Worm (Caenorhabditis elegans) whole organism, early embryonic: ENCODE measurements around the gene F53C3.1.

Experiments
- B0310.2 ChIP-seq: sonication (generic microtip); optimal IDR thresholded peaks from 2 replicates; lab custom pipeline; 2016; ENCODE audit warnings: mild to moderate bottlenecking, missing genetic modification characterization, missing compliant biosample characterization
- F13C5.2 ChIP-seq: sonication (generic microtip); optimal IDR thresholded peaks from 2 replicates; lab custom pipeline; 2017; ENCODE audit warnings: mild to moderate bottlenecking, missing genetic modification characterization, inconsistent platforms, missing compliant biosample characterization
- aly-1 ChIP-seq: sonication (generic microtip); optimal IDR thresholded peaks from 2 replicates; lab custom pipeline; 2016; ENCODE audit warnings: missing genetic modification characterization, missing compliant biosample characterization
- ama-1 ChIP-seq: fragments of 150-350 bp; optimal IDR thresholded peaks from 2 replicates; lab custom pipeline; 2014
- ceh-13 ChIP-seq: fragments of 200-800 bp; sonication (Bioruptor generic); optimal IDR thresholded peaks from 2 replicates; lab custom pipeline; 2018; ENCODE audit warnings: mild to moderate bottlenecking, missing genetic modification characterization, missing compliant biosample characterization
- ceh-36 ChIP-seq: sonication (generic microtip); optimal IDR thresholded peaks from 2 replicates; lab custom pipeline; 2016; ENCODE audit warnings: missing genetic modification characterization, inconsistent platforms, missing compliant biosample characterization
- ets-7 ChIP-seq: sonication (generic microtip); optimal IDR thresholded peaks from 2 replicates; lab custom pipeline; 2016; ENCODE audit warnings: missing genotype, missing genetic modification characterization, missing compliant biosample characterization
- flt-1 ChIP-seq: fragments of 200-800 bp; sonication (Bioruptor generic); IDR thresholded peaks from 2 replicates; pipeline ENCODE4 v1.3.6; 2022; ENCODE audit warnings: missing genetic modification characterization, missing compliant biosample characterization
- hmbx-1 ChIP-seq: sonication (generic microtip); optimal IDR thresholded peaks from 2 replicates; lab custom pipeline; 2016; ENCODE audit warnings: mild to moderate bottlenecking, missing genetic modification characterization, missing compliant biosample characterization
- hmg-4 ChIP-seq: fragments of 200-800 bp; sonication (Bioruptor generic); optimal IDR thresholded peaks from 2 replicates; lab custom pipeline; 2018; ENCODE audit warnings: mild to moderate bottlenecking, missing genetic modification characterization, missing compliant biosample characterization
- hnd-1 ChIP-seq: sonication (generic microtip); optimal IDR thresholded peaks from 2 replicates; lab custom pipeline; 2016; ENCODE audit warnings: missing genetic modification characterization, missing compliant biosample characterization
- pes-1 ChIP-seq: fragments of 200-800 bp; sonication (Bioruptor generic); IDR thresholded peaks from 2 replicates; pipeline ENCODE4 v1.3.6; 2022; ENCODE audit warnings: missing genetic modification reagents, missing genetic modification characterization, missing compliant biosample characterization
- scrt-1 ChIP-seq: fragments of 200-800 bp; sonication (Bioruptor generic); IDR thresholded peaks from 2 replicates; pipeline ENCODE4 v1.3.6; 2022; ENCODE audit warnings: missing genetic modification characterization, missing compliant biosample characterization
- sea-1 ChIP-seq: fragments of 200-800 bp; sonication (Bioruptor generic); conservative IDR thresholded peaks from 2 replicates; pipeline ENCODE4 v1.3.6; 2022; ENCODE audit warnings: missing genetic modification characterization, missing compliant biosample characterization
- tbx-11 ChIP-seq: fragments of 200-800 bp; sonication (Bioruptor generic); IDR thresholded peaks from 2 replicates; pipeline ENCODE4 v1.3.6; 2022; ENCODE audit warnings: missing genetic modification characterization, missing compliant biosample characterization
- tbx-37 ChIP-seq: fragments of 200-800 bp; sonication (Bioruptor generic); conservative IDR thresholded peaks from 2 replicates; pipeline ENCODE4 v1.3.6; 2022; ENCODE audit warnings: missing genetic modification reagents, missing genetic modification characterization, missing compliant biosample characterization
- tra-4 ChIP-seq: sonication (generic microtip); optimal IDR thresholded peaks from 2 replicates; lab custom pipeline; 2017; ENCODE audit warnings: missing genetic modification characterization, missing compliant biosample characterization

The F53C3.1 gene

DNA sequence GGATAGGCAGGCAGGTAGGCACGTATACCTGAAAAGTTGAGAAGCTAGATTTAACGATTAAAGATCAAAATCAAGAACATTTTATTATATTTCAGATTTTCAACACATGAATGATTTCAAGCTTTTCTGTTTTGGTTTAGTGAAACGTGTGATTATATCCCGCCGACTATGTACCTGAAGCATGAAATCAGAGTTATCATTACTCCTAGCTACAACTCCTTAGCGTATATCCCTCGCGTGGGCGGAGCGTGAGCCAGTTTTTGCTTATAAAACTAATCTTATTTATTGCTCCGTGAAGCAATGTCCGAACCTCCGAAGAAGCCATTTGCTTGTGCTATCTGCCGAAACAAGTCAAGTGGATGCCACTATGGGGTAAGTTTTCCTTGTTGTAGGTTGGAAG is 31.9 kb upstream of the F53C3.1 start, which contains the start of gene nhr-166:
nhr-166 (plus strand) TSS at position 301 of the 400 bp plus-strand sequence.
- no peak for TF ChIP-seq pes-1 (GFP tag; lab: Robert Waterston, UW)
- TF ChIP-seq scrt-1 (GFP tag; lab: Robert Waterston, UW) = no peak

DNA sequence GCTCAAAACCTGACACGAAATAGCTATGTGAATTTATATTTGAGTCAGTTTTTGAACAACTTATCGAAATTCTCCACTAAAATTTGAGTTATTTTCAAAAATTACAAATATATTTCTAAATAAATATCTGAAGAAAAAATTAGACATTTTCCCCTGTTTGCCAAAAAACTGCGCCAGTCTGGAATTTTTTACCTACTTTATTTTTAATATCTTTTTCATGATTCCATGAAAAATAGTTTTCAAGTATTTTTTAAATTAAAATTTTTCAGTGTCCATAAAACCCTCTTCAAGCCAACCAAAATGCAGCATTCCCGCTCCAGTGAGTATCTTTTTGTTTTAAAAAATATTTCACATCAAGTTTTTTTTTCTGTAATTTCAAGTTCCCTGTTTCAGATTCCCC is 20.7 kb upstream of the F53C3.1 start, which contains the start of gene F53C3.8:
F53C3.8 (plus strand) TSS at position 301 of the 400 bp plus-strand sequence.
- TF ChIP-seq hnd-1 (tag; lab: Kevin White, UChicago) (no peak), tbx-37 (no peak), scrt-1 (GFP tag; lab: Robert Waterston, UW) (no peak), sea-1 (GFP tag; lab: Robert Waterston, UW) (no peak), hmbx-1 (tag; lab: Kevin White, UChicago) (no peak), pes-1 (GFP tag; lab: Robert Waterston, UW) (no peak), hmg-4 (no peak), tbx-11 (GFP tag; lab: Robert Waterston, UW) (no peak), F13C5.2 (tag; lab: Kevin White, UChicago) (no peak), flt-1 (GFP tag; lab: Robert Waterston, UW) (no peak)

DNA sequence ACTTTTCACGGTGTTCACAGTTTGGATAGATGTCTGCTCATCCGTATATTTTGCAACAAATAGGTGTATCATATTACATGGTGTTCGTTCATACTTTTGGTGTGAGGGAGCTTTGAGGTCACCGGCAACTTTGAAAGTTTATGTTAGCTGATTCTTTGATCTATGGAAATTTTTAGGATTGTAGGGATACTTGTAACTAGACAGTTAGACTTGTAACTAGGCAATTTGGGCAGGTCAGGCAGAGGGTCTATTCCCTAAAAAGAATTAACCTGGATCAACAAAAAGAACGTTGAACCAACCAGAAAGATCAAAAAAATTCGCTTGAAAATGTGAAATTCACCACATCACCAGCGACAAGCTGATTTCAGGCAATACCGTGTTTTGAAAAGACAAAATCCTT is 17.9 kb upstream of the F53C3.1 start:
- TF ChIP-seq pes-1 (GFP tag; lab: Robert Waterston, UW) (no peak), scrt-1 (GFP tag; lab: Robert Waterston, UW) (no peak), ceh-36 (no peak), ets-7 (tag; lab: Kevin White, UChicago) (no peak), aly-1 (tag; lab: Kevin White, UChicago) (no peak), B0310.2 (tag; lab: Kevin White, UChicago) (no peak), hnd-1 (tag; lab: Kevin White, UChicago) (no peak), flt-1 (GFP tag; lab: Robert Waterston, UW) (no peak), hmg-4 (no peak), sea-1 (GFP tag; lab: Robert Waterston, UW) (no peak), ceh-13 (GFP tag; lab: Kevin White, UChicago) (no peak), tbx-11 (GFP tag; lab: Robert Waterston, UW) (no peak), tbx-37 (no peak), hmbx-1 (tag; lab: Kevin White, UChicago) (no peak), F13C5.2 (tag; lab: Kevin White, UChicago) (no peak), tra-4 (tag; lab: Kevin White, UChicago) (no peak)

DNA sequence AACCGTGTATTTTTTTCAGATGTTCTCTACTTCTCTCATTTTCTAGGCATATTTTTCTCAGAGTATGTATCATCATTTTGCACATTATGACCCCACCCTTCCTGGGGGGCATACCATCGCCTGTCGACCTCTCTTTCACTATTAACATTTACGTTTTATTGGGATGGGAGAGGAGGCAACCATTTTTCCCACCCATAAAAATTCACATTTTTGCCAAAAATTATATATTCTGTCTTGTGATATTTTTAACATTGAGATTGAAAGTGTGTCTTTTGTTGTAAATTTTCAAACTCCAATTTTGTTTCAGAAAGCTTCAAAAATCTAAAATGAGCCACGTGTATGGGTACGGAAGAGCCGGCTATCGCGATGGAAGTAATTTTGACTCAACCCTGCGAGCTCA is 17.1 kb upstream of the F53C3.1 start, which contains the start of gene F53C3.7:
F53C3.7 (plus strand) TSS at position 301 of the 400 bp plus-strand sequence.
- TF ChIP-seq hmbx-1 (tag; lab: Kevin White, UChicago) (no peak), ceh-13 (GFP tag; lab: Kevin White, UChicago) (no peak)

DNA sequence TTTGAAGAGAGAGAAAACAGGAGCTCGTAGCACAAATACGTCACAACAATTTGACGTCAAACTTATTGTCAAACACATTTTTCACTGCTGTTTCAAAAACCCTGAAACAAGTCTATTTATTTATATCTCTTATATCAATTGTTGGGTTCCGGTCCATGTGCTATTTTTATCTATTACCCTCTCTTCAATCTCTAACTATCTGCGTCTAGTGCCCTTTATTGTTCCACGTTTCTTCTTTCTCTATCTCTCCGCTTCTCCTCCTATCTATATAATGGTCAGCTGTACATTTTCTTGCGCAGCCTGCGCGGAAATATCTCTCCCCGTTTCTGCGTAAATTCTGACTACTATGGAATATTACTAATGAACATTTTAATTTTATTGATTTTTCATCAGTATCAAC is 14.9 kb upstream of the F53C3.1 start:
- TF ChIP-seq F13C5.2 (tag; lab: Kevin White, UChicago) (peak; percentile 25), B0310.2 (tag; lab: Kevin White, UChicago) (no peak)

DNA sequence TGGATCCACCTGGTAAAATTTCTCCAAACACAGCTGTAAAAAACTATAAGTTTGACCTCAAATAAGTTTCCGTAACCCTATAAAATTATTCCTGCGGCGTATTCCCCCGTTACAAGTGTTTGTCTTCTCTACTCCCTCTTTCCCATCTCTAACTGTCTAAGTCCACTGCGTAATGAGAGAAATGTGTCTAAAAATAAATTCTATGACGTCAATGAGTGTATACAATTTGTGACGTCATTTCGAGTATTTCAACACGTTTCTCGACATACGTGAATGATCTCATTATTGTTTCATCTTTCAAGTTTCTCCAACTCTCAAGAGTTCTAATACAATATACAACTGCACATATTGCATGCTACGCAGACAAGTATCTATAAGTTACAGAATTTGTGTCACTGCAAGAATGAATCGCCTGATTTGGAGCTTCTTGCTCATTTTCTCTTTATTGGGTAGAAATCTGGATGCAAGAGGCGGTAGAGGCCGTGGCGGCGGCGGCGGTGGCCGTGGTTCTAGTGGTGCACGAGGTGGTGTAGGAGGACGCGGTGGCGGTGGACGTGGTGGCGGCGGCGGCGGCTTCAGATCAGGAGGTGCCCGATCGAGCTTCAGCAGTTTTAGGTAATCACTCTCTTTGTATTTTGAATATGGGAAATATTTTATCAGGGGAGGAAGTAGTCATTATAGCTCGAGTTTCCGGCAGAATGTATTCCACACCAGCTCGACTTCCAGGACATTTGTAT is 13.9 kb upstream of the F53C3.1 start, which contains the start of gene F53C3.6:
F53C3.6 (plus strand) TSS at position 385 of the 737 bp plus-strand sequence.
- TF ChIP-seq hmbx-1 (tag; lab: Kevin White, UChicago) (no peak), ceh-13 (GFP tag; lab: Kevin White, UChicago) (no peak), ceh-36 (no peak), sea-1 (GFP tag; lab: Robert Waterston, UW) (no peak), scrt-1 (GFP tag; lab: Robert Waterston, UW) (no peak), ama-1 (lab: Kevin White, UChicago) (no peak), aly-1 (tag; lab: Kevin White, UChicago) (no peak), hnd-1 (tag; lab: Kevin White, UChicago) (no peak), tbx-37 (no peak), ets-7 (tag; lab: Kevin White, UChicago) (no peak), tbx-11 (GFP tag; lab: Robert Waterston, UW) (no peak), B0310.2 (tag; lab: Kevin White, UChicago) (no peak), pes-1 (GFP tag; lab: Robert Waterston, UW) (no peak), tra-4 (tag; lab: Kevin White, UChicago) (no peak), F13C5.2 (tag; lab: Kevin White, UChicago) (no peak), hmg-4 (no peak), flt-1 (GFP tag; lab: Robert Waterston, UW) (no peak)

DNA sequence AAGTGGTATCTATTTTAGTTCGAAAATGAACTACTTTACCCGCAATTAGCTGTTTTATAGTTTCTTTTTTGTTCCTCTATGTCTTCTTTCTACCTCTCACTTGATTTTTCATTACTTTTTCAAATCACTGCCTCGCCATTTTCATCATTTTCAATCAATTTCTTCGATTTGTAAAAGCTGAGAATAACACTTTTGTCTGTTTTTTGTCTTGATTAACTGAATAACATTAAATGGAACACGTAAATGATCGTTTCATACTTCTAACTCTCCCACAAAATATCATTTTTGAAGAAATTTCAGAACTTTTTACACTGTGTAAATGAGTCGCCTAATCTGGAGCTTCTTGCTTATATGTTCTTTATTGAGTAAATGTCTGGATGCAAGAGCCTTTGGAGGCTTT is 10.7 kb upstream of the F53C3.1 start, which contains the start of gene F53C3.4:
F53C3.4 (plus strand) TSS at position 301 of the 400 bp plus-strand sequence.
- TF ChIP-seq pes-1 (GFP tag; lab: Robert Waterston, UW) = no peak
- no peak for TF ChIP-seq tbx-37
- no peak for TF ChIP-seq sea-1 (GFP tag; lab: Robert Waterston, UW)
- no peak for TF ChIP-seq hmg-4
- TF ChIP-seq hnd-1 (tag; lab: Kevin White, UChicago) = no peak
- no peak for TF ChIP-seq ets-7 (tag; lab: Kevin White, UChicago)
- TF ChIP-seq hmbx-1 (tag; lab: Kevin White, UChicago) = no peak
- no peak for TF ChIP-seq aly-1 (tag; lab: Kevin White, UChicago)
- no peak for TF ChIP-seq F13C5.2 (tag; lab: Kevin White, UChicago)
- no peak for TF ChIP-seq B0310.2 (tag; lab: Kevin White, UChicago)
- TF ChIP-seq tra-4 (tag; lab: Kevin White, UChicago) = no peak
- no peak for TF ChIP-seq ceh-36
